Worm (Caenorhabditis elegans): ENCODE results near the gene C48B4.8.

ce11 chrIII:9565973-9566372 is 4.9 kb upstream of the C48B4.8 start, which contains the start of gene C48B4.11:
- TF ChIP-seq nhr-90 (tag; optimal IDR thresholded peaks at IDR 0.05) = no peak
- no peak for TF ChIP-seq sdz-38 (tag; optimal IDR thresholded peaks at IDR 0.05)
- TF ChIP-seq ama-1 (optimal IDR thresholded peaks at IDR 0.05) = no peak
- no peak for TF ChIP-seq ama-1 (GFP tag; optimal IDR thresholded peaks at IDR 0.05)
- TF ChIP-seq lin-40 (tag; optimal IDR thresholded peaks at IDR 0.05) = no peak
- no peak for TF ChIP-seq F37B4.10 (GFP tag; IDR thresholded peaks at IDR 0.05)
- TF ChIP-seq C17E4.6 (GFP tag; IDR thresholded peaks at IDR 0.05) = no peak
- no peak for TF ChIP-seq T07F8.4 (tag; optimal IDR thresholded peaks at IDR 0.05)
- no peak for TF ChIP-seq ztf-26 (tag; optimal IDR thresholded peaks at IDR 0.05)
- peak; percentile 12 for TF ChIP-seq efl-1 (GFP tag; optimal IDR thresholded peaks at IDR 0.05)
- TF ChIP-seq rec-8 (tag; optimal IDR thresholded peaks at IDR 0.05) = no peak
- no peak for TF ChIP-seq Y56A3A.18 (GFP tag; IDR thresholded peaks at IDR 0.05)
- no peak for TF ChIP-seq unc-62 (GFP tag; optimal IDR thresholded peaks at IDR 0.05)
- TF ChIP-seq him-1 (tag; optimal IDR thresholded peaks at IDR 0.05) = peak; percentile 48
